Worm (Caenorhabditis elegans): ENCODE results near the gene zip-8.
A peak's percentile ranks its signal among the peaks of the same experiment; 100 is the strongest.

zip-8 gene

ce11 chrIII:6447521-6447920 lies 31.2 kb upstream of the zip-8 start (continued):
- TF ChIP-seq daf-16 (GFP tag; optimal IDR thresholded peaks at IDR 0.05) (peak; percentile 51 to 55), daf-16 (tag; optimal IDR thresholded peaks at IDR 0.05) (peak; percentile 57), egl-27 (tag; optimal IDR thresholded peaks at IDR 0.05) (no peak), zfp-2 (tag; optimal IDR thresholded peaks at IDR 0.05) (no peak), ZK546.5 (tag; optimal IDR thresholded peaks at IDR 0.05) (no peak), T26A8.4 (GFP tag; IDR thresholded peaks at IDR 0.05) (0 out of 2 replicates have a peak, but pooled peaks have one; percentile 26), lin-29 (GFP tag; IDR thresholded peaks at IDR 0.05) (no peak), sdz-12 (GFP tag; optimal IDR thresholded peaks at IDR 0.05) (no peak), R02D3.7 (tag; optimal IDR thresholded peaks at IDR 0.05) (no peak), ZK337.2 (GFP tag; IDR thresholded peaks at IDR 0.05) (no peak), nhr-237 (tag; optimal IDR thresholded peaks at IDR 0.05) (no peak), hlh-30 (tag; optimal IDR thresholded peaks at IDR 0.05; ENCODE audit: insufficient read depth) (peak; percentile 82), snpc-1.2 (GFP tag; IDR thresholded peaks at IDR 0.05) (no peak), arid-1 (GFP tag; conservative IDR thresholded peaks at IDR 0.05) (no peak), rbr-2 (tag; optimal IDR thresholded peaks at IDR 0.05) (no peak), lin-1 (GFP tag; IDR thresholded peaks at IDR 0.05) (peak; percentile 39; the same call in 1 of the 2 replicates), tra-1 (GFP tag; IDR thresholded peaks at IDR 0.05) (peak; percentile 82), Y5F2A.4 (GFP tag; optimal IDR thresholded peaks at IDR 0.05) (no peak), dve-1 (tag; optimal IDR thresholded peaks at IDR 0.05; ENCODE audit: insufficient read depth) (peak; percentile 79), nhr-111 (GFP tag; optimal IDR thresholded peaks at IDR 0.05) (no peak), lin-38 (GFP tag; IDR thresholded peaks at IDR 0.05) (peak; percentile 50), cey-2 (tag; optimal IDR thresholded peaks at IDR 0.05; ENCODE audit: borderline replicate concordance, insufficient read depth) (peak; percentile 24), madf-5 (GFP tag; IDR thresholded peaks at IDR 0.05) (no peak), lin-39 (tag; optimal IDR thresholded peaks at IDR 0.05) (no peak), Y105C5A.15 (GFP tag; IDR thresholded peaks at IDR 0.05) (no peak), ama-1 (optimal IDR thresholded peaks at IDR 0.05) (peak; percentile 7), Y75B8A.6 (GFP tag; IDR thresholded peaks at IDR 0.05) (no peak), lir-3 (tag; optimal IDR thresholded peaks at IDR 0.05) (no peak), nhr-10 (tag; optimal IDR thresholded peaks at IDR 0.05) (peak; percentile 22), nhr-48 (tag; optimal IDR thresholded peaks at IDR 0.05) (peak; percentile 89), ceh-62 (tag; optimal IDR thresholded peaks at IDR 0.05) (no peak), ztf-11 (tag; optimal IDR thresholded peaks at IDR 0.05) (no peak), mdt-29 (GFP tag; IDR thresholded peaks at IDR 0.05) (no peak), nhr-76 (tag; optimal IDR thresholded peaks at IDR 0.05) (no peak), F44E2.7 (GFP tag; IDR thresholded peaks at IDR 0.05) (no peak), vab-7 (GFP tag; IDR thresholded peaks at IDR 0.05) (no peak), nhr-11 (tag; optimal IDR thresholded peaks at IDR 0.05) (peak; percentile 78), lim-7 (GFP tag; IDR thresholded peaks at IDR 0.05) (no peak), dpl-1 (GFP tag; optimal IDR thresholded peaks at IDR 0.05) (peak; percentile 33), ceh-28 (tag; optimal IDR thresholded peaks at IDR 0.05) (no peak), zag-1 (tag; optimal IDR thresholded peaks at IDR 0.05) (no peak), daf-8 (GFP tag; IDR thresholded peaks at IDR 0.05) (no peak), aly-2 (tag; optimal IDR thresholded peaks at IDR 0.05) (no peak), hmg-1.1 (GFP tag; IDR thresholded peaks at IDR 0.05) (peak; percentile 54), ceh-32 (tag; optimal IDR thresholded peaks at IDR 0.05; ENCODE audit: poor library complexity) (no peak), T20F7.1 (GFP tag; optimal IDR thresholded peaks at IDR 0.05) (peak; percentile 53), zip-2 (tag; optimal IDR thresholded peaks at IDR 0.05) (no peak), F37D6.2 (tag; optimal IDR thresholded peaks at IDR 0.05) (no peak), ceh-44 (GFP tag; IDR thresholded peaks at IDR 0.05) (no peak), nhr-25 (tag; optimal IDR thresholded peaks at IDR 0.05; ENCODE audit: borderline replicate concordance, insufficient read depth) (no peak), spr-3 (GFP tag; optimal IDR thresholded peaks at IDR 0.05) (no peak), zfp-3 (GFP tag; conservative IDR thresholded peaks at IDR 0.05) (no peak)

Measured in whole organism, L4 larva.